Worm (Caenorhabditis elegans): ENCODE results near the gene Y54G2A.52.

DNA sequence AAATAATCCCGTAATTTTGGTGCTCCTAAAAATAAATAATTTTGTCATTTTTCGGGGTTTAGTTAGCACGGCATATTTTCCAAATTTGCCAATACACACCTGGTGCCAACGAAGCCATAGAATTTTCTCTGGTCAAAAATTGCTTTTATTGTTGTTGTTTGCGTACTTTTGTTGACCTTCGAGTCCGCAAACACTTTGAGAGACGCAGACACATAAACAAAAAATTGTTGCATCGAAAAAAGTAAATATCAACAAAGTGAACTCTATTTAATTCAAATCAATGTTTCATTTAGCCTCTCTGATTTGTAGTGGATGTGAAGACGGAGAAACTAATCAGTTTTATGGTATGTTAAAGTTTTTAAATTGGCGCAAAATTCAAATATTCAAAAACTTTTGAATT lies 47.8 kb upstream of the Y54G2A.52 start, which contains the start of gene Y54G2A.40:
- TF ChIP-seq W03F9.2 (tag; optimal IDR thresholded peaks at IDR 0.05) (no peak), him-1 (tag; optimal IDR thresholded peaks at IDR 0.05) (no peak), dao-5 (tag; optimal IDR thresholded peaks at IDR 0.05) (no peak)
